Worm (Caenorhabditis elegans) whole organism, L4 larva: ENCODE measurements around the gene R01B10.2.

ENCODE experiments used
- ama-1 ChIP-seq: fragments of 150-350 bp; optimal IDR thresholded peaks from 2 replicates; lab custom pipeline; 2014; ENCODE audit warnings: inconsistent platforms, mixed read lengths
- ceh-82 ChIP-seq: sonication (generic microtip); optimal IDR thresholded peaks from 2 replicates; lab custom pipeline; 2017; ENCODE audit warnings: missing biosample characterization, missing genetic modification characterization
- dmd-6 ChIP-seq: fragments of 200-800 bp; sonication (Bioruptor generic); IDR thresholded peaks from 2 replicates; pipeline ENCODE4 v1.3.6; 2022; ENCODE audit warnings: missing genetic modification reagents, missing genetic modification characterization, missing compliant biosample characterization
- hlh-11 ChIP-seq: fragments of 200-800 bp; sonication (Bioruptor generic); optimal IDR thresholded peaks from 2 replicates; lab custom pipeline; 2018; ENCODE audit warnings: mild to moderate bottlenecking, missing genetic modification characterization, missing compliant biosample characterization
- lin-13 ChIP-seq: fragments of 150-350 bp; optimal IDR thresholded peaks from 2 replicates; lab custom pipeline; 2014; ENCODE audit warnings: missing biosample characterization, missing genetic modification reagents, missing genetic modification characterization
- mdt-29 ChIP-seq: fragments of 200-800 bp; sonication (Bioruptor generic); IDR thresholded peaks from 2 replicates; pipeline ENCODE4 v1.3.6; 2022; ENCODE audit warnings: missing genetic modification reagents, missing genetic modification characterization, missing compliant biosample characterization
- snpc-4 ChIP-seq: fragments of 150-350 bp; optimal IDR thresholded peaks from 2 replicates; lab custom pipeline; 2014; ENCODE audit warnings: missing biosample characterization, missing genetic modification characterization
- ztf-11 ChIP-seq: fragments of 150-350 bp; optimal IDR thresholded peaks from 2 replicates; lab custom pipeline; 2014; ENCODE audit warnings: missing biosample characterization, missing genetic modification characterization

- TF ChIP-seq hlh-11 (tag; lab: Kevin White, UChicago) = no peak
- TF ChIP-seq ztf-11 = no peak
- TF ChIP-seq ama-1 (lab: Kevin White, UChicago) = no peak
- no peak for TF ChIP-seq ceh-82 (tag; lab: Kevin White, UChicago)
- no peak for TF ChIP-seq lin-13
- no peak for TF ChIP-seq mdt-29
- TF ChIP-seq snpc-4 (tag; lab: Kevin White, UChicago) = no peak
- TF ChIP-seq dmd-6 (GFP tag; lab: Robert Waterston, UW) = no peak
Measured at ce11 chrV:6041375-6041774, at the start of gene R01B10.2.
